Worm (Caenorhabditis elegans): ENCODE data around the gene bbs-4.

DNA sequence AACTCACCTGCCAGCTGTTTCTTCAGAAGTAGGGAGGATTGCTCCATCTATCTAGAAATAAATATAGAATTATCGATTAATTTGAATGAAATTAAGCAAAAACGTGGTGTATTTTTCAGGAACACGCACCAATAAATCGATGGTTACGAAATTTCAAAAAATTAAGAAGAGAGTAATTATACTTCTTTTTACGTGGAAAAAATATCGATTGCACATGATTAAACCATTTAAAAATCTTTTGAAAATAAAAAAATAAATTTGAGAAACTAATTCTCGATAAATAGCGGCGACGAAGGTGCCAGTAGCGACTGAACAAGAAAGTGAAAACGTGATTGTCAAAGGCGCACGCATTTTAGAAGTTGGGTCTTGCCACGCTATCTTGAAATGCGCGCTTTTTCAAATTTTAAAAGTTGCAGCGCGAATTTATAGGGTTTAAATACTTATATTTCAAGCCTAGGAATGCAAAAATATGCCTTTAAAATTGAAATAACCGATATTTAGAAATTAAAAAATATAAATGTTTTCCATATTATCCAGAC is 19.2 kb upstream of the bbs-4 start, which contains the start of gene ubc-7:
- TF ChIP-seq unc-39 (tag; optimal IDR thresholded peaks at IDR 0.05) (no peak), unc-62 (GFP tag; optimal IDR thresholded peaks at IDR 0.05) (no peak), nhr-11 (tag; optimal IDR thresholded peaks at IDR 0.05) (no peak), nfya-1 (tag; optimal IDR thresholded peaks at IDR 0.05; ENCODE audit: insufficient read depth) (peak; percentile 92), nhr-77 (tag; optimal IDR thresholded peaks at IDR 0.05) (no peak), lin-39 (tag; optimal IDR thresholded peaks at IDR 0.05) (peak; percentile 71), egl-27 (tag; optimal IDR thresholded peaks at IDR 0.05) (no peak), pha-4 (tag; optimal IDR thresholded peaks at IDR 0.05) (peak; percentile 95), nhr-237 (tag; optimal IDR thresholded peaks at IDR 0.05) (no peak), mdl-1 (tag; optimal IDR thresholded peaks at IDR 0.05) (peak; percentile 51), pqm-1 (tag; optimal IDR thresholded peaks at IDR 0.05) (no peak), fkh-10 (GFP tag; optimal IDR thresholded peaks at IDR 0.05) (no peak)
